Worm (Caenorhabditis elegans): ENCODE measurements around the gene dnc-1.

Gene dnc-1

DNA sequence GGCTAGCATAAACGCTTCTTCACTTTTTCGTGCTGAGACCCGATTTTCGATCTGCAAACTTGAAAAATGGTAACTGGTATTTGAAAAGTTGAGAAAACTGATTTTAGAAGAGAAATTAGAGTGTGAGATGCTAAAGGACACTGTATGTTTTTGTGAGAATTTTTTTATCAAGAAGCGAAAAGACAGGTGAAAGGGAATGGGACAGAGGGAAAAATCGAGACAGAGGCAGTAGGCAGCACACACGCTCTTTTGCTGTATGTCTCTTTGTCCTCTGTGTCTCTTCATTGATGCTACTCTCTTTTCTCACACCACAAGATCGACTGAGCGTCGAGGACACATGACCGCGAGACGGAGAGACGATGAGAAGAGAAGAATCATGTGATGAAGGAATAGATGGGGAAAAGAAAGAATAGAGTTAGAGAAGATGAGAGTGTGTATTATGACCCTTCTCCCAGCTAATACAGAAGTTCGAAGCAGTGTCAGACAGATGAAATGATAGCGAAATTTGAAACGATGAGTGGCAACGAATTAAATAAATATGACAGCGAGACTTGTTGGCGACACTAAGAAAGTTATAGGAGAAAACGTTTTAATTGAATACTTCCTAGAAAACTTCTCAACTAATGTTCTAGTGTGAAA, 3.0 kb upstream of the dnc-1 start, which contains the start of gene lgg-2 (continued):
- TF ChIP-seq nhr-85 (tag): peak; percentile 99
- peak; percentile 80 for TF ChIP-seq zip-4 (GFP tag; optimal IDR thresholded peaks at IDR 0.05)
- TF ChIP-seq lin-14 (GFP tag; optimal IDR thresholded peaks at IDR 0.05): peak; percentile 99
- TF ChIP-seq tbx-2 (tag; optimal IDR thresholded peaks at IDR 0.05): peak; percentile 99
- no peak for TF ChIP-seq unc-30 (tag; optimal IDR thresholded peaks at IDR 0.05)
- no peak for TF ChIP-seq sptf-1 (tag; optimal IDR thresholded peaks at IDR 0.05)
- no peak for TF ChIP-seq alr-1 (tag; optimal IDR thresholded peaks at IDR 0.05; ENCODE audit: borderline replicate concordance)
- no peak for TF ChIP-seq lin-15B (tag; optimal IDR thresholded peaks at IDR 0.05)
- TF ChIP-seq ama-1 (optimal IDR thresholded peaks at IDR 0.05): peak; percentile 94
- TF ChIP-seq nhr-237 (tag; optimal IDR thresholded peaks at IDR 0.05): peak; percentile 85
- TF ChIP-seq efl-3 (GFP tag; optimal IDR thresholded peaks at IDR 0.05): no peak
- peak; percentile 93 for TF ChIP-seq irx-1 (tag; optimal IDR thresholded peaks at IDR 0.05)
- TF ChIP-seq lin-39 (tag; optimal IDR thresholded peaks at IDR 0.05): peak; percentile 90
- peak; percentile 77 for TF ChIP-seq sox-4 (tag; optimal IDR thresholded peaks at IDR 0.05)
- peak; percentile 85 for TF ChIP-seq C16A3.4 (tag; optimal IDR thresholded peaks at IDR 0.05)
- peak; percentile 97 for TF ChIP-seq blmp-1 (tag; optimal IDR thresholded peaks at IDR 0.05)
- peak; percentile 96 for TF ChIP-seq unc-86 (tag; optimal IDR thresholded peaks at IDR 0.05)
- peak; percentile 88 for TF ChIP-seq nhr-77 (tag; optimal IDR thresholded peaks at IDR 0.05)
- peak; percentile 26 for TF ChIP-seq fkh-10 (GFP tag; optimal IDR thresholded peaks at IDR 0.05)
- TF ChIP-seq nhr-84 (tag; optimal IDR thresholded peaks at IDR 0.05): no peak
- peak; percentile 61 for TF ChIP-seq zag-1 (tag; optimal IDR thresholded peaks at IDR 0.05)
- peak; percentile 79 for TF ChIP-seq snpc-4 (tag; optimal IDR thresholded peaks at IDR 0.05)
- no peak for TF ChIP-seq hlh-17 (GFP tag; optimal IDR thresholded peaks at IDR 0.05; ENCODE audit: borderline replicate concordance)
- TF ChIP-seq hpl-2 (GFP tag; optimal IDR thresholded peaks at IDR 0.05): peak; percentile 39
- TF ChIP-seq jun-1 (tag; optimal IDR thresholded peaks at IDR 0.05): peak; percentile 95
- peak; percentile 84 to 90 for TF ChIP-seq lin-35 (GFP tag; optimal IDR thresholded peaks at IDR 0.05)
- TF ChIP-seq ces-1 (GFP tag; optimal IDR thresholded peaks at IDR 0.05): no peak
- TF ChIP-seq nhr-71 (tag; optimal IDR thresholded peaks at IDR 0.05): peak; percentile 100
- peak; percentile 99 for TF ChIP-seq snu-23 (GFP tag; optimal IDR thresholded peaks at IDR 0.05)
- no peak for TF ChIP-seq vab-15 (tag; optimal IDR thresholded peaks at IDR 0.05)
- peak; percentile 97 for TF ChIP-seq nhr-90 (tag; optimal IDR thresholded peaks at IDR 0.05; ENCODE audit: poor library complexity)
- peak; percentile 78 to 79 (median 78) for TF ChIP-seq dpl-1 (GFP tag; optimal IDR thresholded peaks at IDR 0.05)
- no peak for TF ChIP-seq pag-3 (tag; optimal IDR thresholded peaks at IDR 0.05; ENCODE audit: borderline replicate concordance, insufficient read depth)
- TF ChIP-seq lsy-2 (tag; optimal IDR thresholded peaks at IDR 0.05): peak; percentile 95 to 96
- peak; percentile 71 for TF ChIP-seq aha-1 (tag; optimal IDR thresholded peaks at IDR 0.05)
- peak; percentile 87 for TF ChIP-seq fos-1 (tag; optimal IDR thresholded peaks at IDR 0.05)
- peak; percentile 97 for TF ChIP-seq nhr-47 (tag; optimal IDR thresholded peaks at IDR 0.05)
- TF ChIP-seq nhr-11 (tag; optimal IDR thresholded peaks at IDR 0.05): peak; percentile 96
- TF ChIP-seq nhr-76 (tag; optimal IDR thresholded peaks at IDR 0.05): no peak
- TF ChIP-seq ceh-90 (tag; optimal IDR thresholded peaks at IDR 0.05): no peak
- no peak for TF ChIP-seq F16B12.6 (tag; optimal IDR thresholded peaks at IDR 0.05)
- TF ChIP-seq mef-2 (tag; optimal IDR thresholded peaks at IDR 0.05): peak; percentile 76

- TF ChIP-seq mef-2 (tag; optimal IDR thresholded peaks at IDR 0.05): peak; percentile 85
- TF ChIP-seq hpl-2 (GFP tag; optimal IDR thresholded peaks at IDR 0.05): peak; percentile 30
- peak; percentile 87 for TF ChIP-seq ceh-8 (GFP tag; optimal IDR thresholded peaks at IDR 0.05)
- TF ChIP-seq lin-35 (GFP tag; optimal IDR thresholded peaks at IDR 0.05): peak; percentile 79 to 86
- TF ChIP-seq rnt-1 (tag; optimal IDR thresholded peaks at IDR 0.05): peak; percentile 94
- TF ChIP-seq efl-1 (optimal IDR thresholded peaks at IDR 0.05): peak; percentile 79 to 82
- TF ChIP-seq efl-1 (GFP tag; optimal IDR thresholded peaks at IDR 0.05 in 1 of 2): peak; percentile 61 to 94
- no peak for TF ChIP-seq mab-9 (GFP tag; IDR thresholded peaks at IDR 0.05)
- TF ChIP-seq skn-1 (tag; optimal IDR thresholded peaks at IDR 0.05): peak; percentile 78
- TF ChIP-seq lin-15B (tag; optimal IDR thresholded peaks at IDR 0.05): no peak
- TF ChIP-seq vab-15 (tag; optimal IDR thresholded peaks at IDR 0.05): peak; percentile 80
- peak; percentile 78 for TF ChIP-seq sox-4 (tag; optimal IDR thresholded peaks at IDR 0.05)
- TF ChIP-seq snu-23 (GFP tag; optimal IDR thresholded peaks at IDR 0.05): peak; percentile 96
- peak; percentile 93 for TF ChIP-seq swsn-7 (tag; optimal IDR thresholded peaks at IDR 0.05)
- TF ChIP-seq egl-13 (tag; optimal IDR thresholded peaks at IDR 0.05): peak; percentile 83
- TF ChIP-seq nhr-237 (tag; optimal IDR thresholded peaks at IDR 0.05): peak; percentile 57
- peak; percentile 94 for TF ChIP-seq fkh-8 (tag; optimal IDR thresholded peaks at IDR 0.05)
- no peak for TF ChIP-seq zag-1 (tag; optimal IDR thresholded peaks at IDR 0.05)
- TF ChIP-seq Y116A8C.19 (tag; optimal IDR thresholded peaks at IDR 0.05; ENCODE audit: borderline replicate concordance): no peak
- peak; percentile 93 for TF ChIP-seq nhr-47 (tag; optimal IDR thresholded peaks at IDR 0.05)
- TF ChIP-seq C34B4.2 (tag; optimal IDR thresholded peaks at IDR 0.05): no peak
These were observed 2.3 kb upstream of the dnc-1 start for ce11 chrIV:10935336-10935735.

All from whole organism, L1 larva.